Worm (Caenorhabditis elegans): ENCODE data around the gene Y50E8A.6.

DNA sequence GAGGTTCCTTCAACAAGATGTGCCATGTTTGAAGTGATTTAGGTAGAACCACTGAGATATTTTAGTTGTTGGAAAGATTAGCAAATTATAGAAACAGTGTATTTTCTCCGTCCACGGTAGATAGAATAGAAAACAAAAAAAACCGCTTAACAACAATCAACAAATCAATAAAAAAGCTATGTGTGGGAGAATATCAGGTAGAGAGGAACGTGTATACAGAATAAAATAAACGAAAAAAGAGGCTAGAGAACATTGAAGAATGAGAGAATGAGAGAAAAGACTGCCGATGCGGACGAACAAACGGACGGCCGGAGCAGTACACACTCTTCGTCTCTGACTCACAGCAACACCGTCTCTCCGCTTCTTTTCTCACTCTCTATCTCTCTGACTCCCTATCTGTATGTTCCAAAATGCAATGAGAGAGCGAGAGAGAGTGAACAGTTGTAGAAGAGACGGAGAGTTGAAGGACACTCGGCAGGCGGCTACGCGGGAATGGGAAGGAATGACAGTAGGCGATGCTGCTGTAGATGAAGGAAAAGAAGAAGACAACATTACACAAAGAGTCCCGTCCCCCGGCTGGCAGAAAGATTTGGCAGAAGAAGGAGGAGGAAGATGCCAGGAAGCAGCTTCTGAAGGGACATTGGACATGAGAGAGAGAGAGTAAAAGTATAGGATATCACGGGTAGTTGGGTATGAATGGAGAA is 44.4 kb downstream of the Y50E8A.6 start, which contains the start of gene unc-112:
- TF ChIP-seq sox-2 (GFP tag; IDR thresholded peaks at IDR 0.05), result no peak
- peak; percentile 93 for TF ChIP-seq tbx-2 (tag; optimal IDR thresholded peaks at IDR 0.05)
